Fruit fly (Drosophila melanogaster) whole organism, prepupa: Measurements from ENCODE around the gene Hmr.
A peak's percentile ranks its signal among the peaks of the same experiment; 100 is the strongest.

Experiments used
- CG10669 ChIP-seq: fragments of 200-800 bp; sonication (Bioruptor generic); optimal IDR thresholded peaks from 3 replicates; lab custom pipeline; 2018; ENCODE audit warnings: missing biosample characterization, mild to moderate bottlenecking, missing genetic modification characterization, moderate library complexity
- CG15336 ChIP-seq: fragments of 200-800 bp; sonication (Bioruptor generic); IDR thresholded peaks from 2 replicates; pipeline ENCODE4 v1.3.6; 2022; ENCODE audit warnings: missing biosample characterization, missing genetic modification characterization
- CG8632 ChIP-seq: fragments of 200-800 bp; sonication (Bioruptor generic); optimal IDR thresholded peaks from 3 replicates; lab custom pipeline; 2016; ENCODE audit warnings: missing biosample characterization, missing genetic modification characterization
- Gug ChIP-seq: fragments of 200-800 bp; sonication (Bioruptor generic); IDR thresholded peaks from 2 replicates; pipeline ENCODE4 v1.3.6; 2022; ENCODE audit warnings: missing biosample characterization, missing genetic modification characterization
- Hr39 ChIP-seq: fragments of 200-800 bp; sonication (Bioruptor generic); optimal IDR thresholded peaks from 2 replicates; lab custom pipeline; 2016; ENCODE audit warnings: missing biosample characterization, missing genetic modification characterization
- Smox ChIP-seq: fragments of 200-800 bp; sonication (Bioruptor generic); optimal IDR thresholded peaks from 3 replicates; lab custom pipeline; 2016; ENCODE audit warnings: missing biosample characterization, missing genetic modification characterization
- Sox102F ChIP-seq: fragments of 200-800 bp; sonication (Bioruptor generic); optimal IDR thresholded peaks from 2 replicates; lab custom pipeline; 2016; ENCODE audit warnings: missing biosample characterization, mild to moderate bottlenecking, missing genetic modification characterization
- Sox15 ChIP-seq: fragments of 200-800 bp; sonication (Bioruptor generic); optimal IDR thresholded peaks from 3 replicates; lab custom pipeline; 2016; ENCODE audit warnings: missing biosample characterization, missing genetic modification characterization
- achi ChIP-seq: fragments of 200-800 bp; sonication (Bioruptor generic); optimal IDR thresholded peaks from 3 replicates; lab custom pipeline; 2016; ENCODE audit warnings: missing biosample characterization, missing genetic modification characterization
- dsx ChIP-seq: fragments of 200-800 bp; optimal IDR thresholded peaks from 3 replicates; lab custom pipeline; 2019; ENCODE audit warnings: missing biosample characterization, mild to moderate bottlenecking, missing genetic modification characterization, moderate library complexity; ENCODE audit not compliant: poor library complexity, severe bottlenecking
- esn ChIP-seq: fragments of 200-800 bp; sonication (Bioruptor generic); optimal IDR thresholded peaks from 2 replicates; lab custom pipeline; 2016; ENCODE audit warnings: missing biosample characterization, mild to moderate bottlenecking, missing genetic modification characterization, moderate library complexity
- svp ChIP-seq: fragments of 200-800 bp; sonication (Bioruptor generic); peaks from one replicate; lab custom pipeline; 2016; ENCODE audit warnings: missing biosample characterization, missing genetic modification characterization

DNA sequence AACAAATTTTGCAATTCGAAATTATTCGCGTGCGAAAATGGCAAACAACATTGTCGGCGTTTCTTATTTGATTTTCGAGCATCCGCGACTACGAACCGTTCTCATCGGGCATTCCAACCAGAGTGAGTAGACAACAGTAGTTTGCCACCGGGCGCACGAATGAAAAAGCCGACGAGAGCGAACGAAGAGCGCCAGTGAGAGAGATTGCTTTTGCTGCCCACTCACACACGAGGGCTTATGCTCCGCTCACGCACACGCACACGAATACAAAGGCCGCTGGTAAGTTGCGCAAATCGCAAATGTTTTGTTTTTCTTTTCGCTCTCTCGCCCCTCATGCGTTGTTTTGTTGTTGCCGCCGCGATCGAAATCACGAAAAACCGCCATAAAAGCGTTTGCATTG lies 49.0 kb downstream of the Hmr start:
- no peak for TF ChIP-seq CG15336 (GFP tag; lab: Robert Waterston, UW)
- no peak for TF ChIP-seq Hr39 (GFP tag; lab: Kevin White, UChicago)
- no peak for TF ChIP-seq esn (GFP tag; lab: Kevin White, UChicago)
- TF ChIP-seq CG8632 (GFP tag; lab: Kevin White, UChicago) = no peak
- no peak for TF ChIP-seq Gug (GFP tag; lab: Robert Waterston, UW)
- TF ChIP-seq svp (GFP tag; lab: Kevin White, UChicago) = no peak
- TF ChIP-seq CG10669 = no peak
- no peak for TF ChIP-seq Sox102F
- TF ChIP-seq achi (GFP tag; lab: Kevin White, UChicago) = no peak
- TF ChIP-seq Smox (GFP tag; lab: Kevin White, UChicago) = no peak
- TF ChIP-seq Sox15 (GFP tag; lab: Kevin White, UChicago) = no peak
- TF ChIP-seq dsx (GFP tag; lab: Kevin White, UChicago) = peak; percentile 90
